Worm (Caenorhabditis elegans): Measurements from ENCODE around the gene T06E6.10.

The T06E6.10 gene

DNA sequence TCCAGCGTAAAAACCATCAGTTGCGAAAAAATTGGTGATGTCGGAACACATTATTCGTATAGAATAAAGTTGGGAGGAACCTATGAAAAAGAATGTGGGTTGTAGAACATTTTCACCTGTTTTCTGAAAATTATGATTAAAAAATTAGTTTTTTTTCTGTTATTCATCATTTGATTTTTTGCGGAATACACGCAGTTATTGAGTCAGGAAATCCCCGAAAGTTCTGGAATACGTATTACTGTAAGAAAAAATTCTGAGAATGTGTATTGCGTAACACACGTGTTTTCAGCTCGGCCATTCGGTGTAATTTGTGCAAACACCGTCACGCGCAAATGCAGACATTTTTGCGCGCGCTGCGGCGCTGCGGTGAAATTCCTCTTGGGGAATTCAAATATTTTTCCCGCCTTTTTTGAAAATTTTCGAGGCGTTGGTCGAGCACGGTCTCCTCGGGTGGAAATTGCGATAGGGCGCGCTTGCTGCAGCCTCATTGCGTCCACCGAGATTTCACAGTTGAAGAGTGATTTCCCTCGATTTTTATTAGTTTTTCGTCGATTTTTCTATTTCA, 29.0 kb upstream of the T06E6.10 start, which contains the start of gene srh-170:
Gene srh-170 (minus strand): TSS at position 51 of the 565 bp plus-strand sequence.
- TF ChIP-seq php-3 (GFP tag; IDR thresholded peaks at IDR 0.05) = 0 out of 2 replicates have a peak, but pooled peaks have one; percentile 24
- no peak for TF ChIP-seq rbr-2 (tag; optimal IDR thresholded peaks at IDR 0.05)
- no peak for TF ChIP-seq dmd-9 (GFP tag; IDR thresholded peaks at IDR 0.05)

DNA sequence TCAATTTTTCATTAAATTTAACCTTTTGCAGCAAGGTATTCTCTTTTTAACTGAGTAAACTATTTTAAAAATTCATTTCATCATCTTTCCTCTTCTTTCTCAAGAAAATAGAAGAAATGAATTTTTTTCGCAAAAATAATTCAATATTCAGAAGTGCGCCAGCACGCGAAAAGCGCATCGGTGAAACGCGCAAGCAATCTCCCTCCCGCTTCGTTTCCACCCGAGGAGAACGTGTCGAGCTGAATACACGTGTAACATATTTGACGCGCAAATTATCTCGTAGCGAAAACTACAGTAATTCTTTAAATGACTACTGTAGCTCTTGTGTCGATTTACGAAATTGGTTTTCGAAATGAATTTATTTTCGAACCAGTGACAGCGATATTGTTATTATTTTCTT, 25.9 kb upstream of the T06E6.10 start:
- TF ChIP-seq spr-3 (GFP tag; optimal IDR thresholded peaks at IDR 0.05) (no peak), lin-38 (GFP tag; IDR thresholded peaks at IDR 0.05) (peak; percentile 53)

DNA sequence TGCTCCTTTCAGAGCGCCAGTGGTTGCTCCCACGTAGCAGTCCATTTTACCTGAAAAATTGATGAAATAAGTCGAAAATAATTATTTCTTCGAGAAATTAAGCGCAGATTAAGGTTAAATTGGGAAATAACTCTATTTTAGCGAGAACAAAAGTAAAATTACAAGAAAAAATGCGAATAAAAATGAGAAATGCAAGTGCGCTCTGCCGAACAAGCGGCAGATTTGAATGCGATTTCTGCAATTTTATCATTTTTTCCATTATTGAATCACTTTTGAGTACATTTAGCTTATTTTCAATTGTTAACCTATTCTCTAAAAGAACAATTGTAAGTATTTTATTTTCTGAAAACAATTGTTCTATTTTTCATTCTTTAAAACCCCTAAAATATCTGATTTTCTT, 23.0 kb upstream of the T06E6.10 start, which contains the start of gene T06E6.1:
Gene T06E6.1 (minus strand): TSS at position 56 of the 400 bp plus-strand sequence.
- TF ChIP-seq duxl-1 (tag; optimal IDR thresholded peaks at IDR 0.05; ENCODE audit: poor library complexity) (no peak), nhr-76 (tag; optimal IDR thresholded peaks at IDR 0.05) (no peak), nhr-6 (tag; optimal IDR thresholded peaks at IDR 0.05) (peak; percentile 71), lin-38 (GFP tag; IDR thresholded peaks at IDR 0.05) (peak; percentile 54), ceh-20 (GFP tag; IDR thresholded peaks at IDR 0.05) (no peak), ZK546.5 (tag; optimal IDR thresholded peaks at IDR 0.05) (no peak), dpl-1 (GFP tag; optimal IDR thresholded peaks at IDR 0.05) (peak; percentile 66)

DNA sequence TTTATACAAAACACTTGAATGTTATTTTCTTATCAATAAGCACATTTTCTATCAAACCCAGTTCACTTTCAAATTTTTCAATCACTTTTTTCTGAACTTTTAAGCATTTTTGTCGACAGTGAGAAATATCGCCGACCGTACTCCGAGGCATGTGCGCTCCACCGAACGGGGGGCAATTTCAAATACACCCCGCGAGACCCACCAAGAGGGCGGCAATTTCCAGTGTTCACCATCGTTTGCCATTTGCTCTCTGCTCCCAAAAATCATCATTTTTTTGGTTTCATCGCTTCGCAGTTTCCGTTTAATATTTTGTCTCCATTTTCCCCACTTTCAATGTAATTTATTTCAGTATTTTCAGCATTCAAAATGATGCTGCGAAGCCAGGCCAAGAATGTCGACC, 22.6 kb upstream of the T06E6.10 start, which contains the start of gene cyb-3:
Gene cyb-3 (plus strand): TSS at position 350 of the 400 bp plus-strand sequence.
- TF ChIP-seq ztf-7 (tag; optimal IDR thresholded peaks at IDR 0.05) (no peak), R02D3.7 (tag; optimal IDR thresholded peaks at IDR 0.05) (no peak), nhr-77 (tag; optimal IDR thresholded peaks at IDR 0.05) (no peak), hlh-11 (tag; optimal IDR thresholded peaks at IDR 0.05) (no peak), madf-9 (GFP tag; conservative IDR thresholded peaks at IDR 0.05) (no peak), Y48G9A.11 (GFP tag; IDR thresholded peaks at IDR 0.05) (0 out of 2 replicates have a peak, but pooled peaks have one; percentile 32), ctbp-1 (GFP tag; IDR thresholded peaks at IDR 0.05) (no peak), unc-39 (tag; optimal IDR thresholded peaks at IDR 0.05) (no peak), unc-130 (GFP tag; optimal IDR thresholded peaks at IDR 0.05) (peak; percentile 30), dve-1 (tag; optimal IDR thresholded peaks at IDR 0.05; ENCODE audit: insufficient read depth) (no peak), lin-38 (GFP tag; IDR thresholded peaks at IDR 0.05) (peak; percentile 90), nhr-11 (tag; optimal IDR thresholded peaks at IDR 0.05) (no peak)

DNA sequence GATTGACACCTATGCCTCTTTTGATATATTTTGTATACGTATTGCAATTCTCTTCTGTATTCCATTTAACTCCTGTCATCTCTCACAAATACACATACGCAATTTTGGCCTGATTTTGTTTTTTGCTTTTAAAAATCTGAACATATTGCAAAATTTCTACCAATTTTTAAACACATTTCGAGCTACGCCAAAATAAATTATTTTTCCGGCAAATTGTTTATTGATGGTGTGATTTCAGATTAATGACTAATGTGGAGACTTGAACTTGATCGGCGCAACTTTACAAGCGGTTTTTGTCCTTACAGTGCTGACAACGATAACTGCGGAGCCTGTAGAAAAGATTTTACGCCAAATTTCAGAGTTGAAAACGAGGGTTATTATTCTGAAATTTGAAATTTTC, 20.8 kb upstream of the T06E6.10 start:
- TF ChIP-seq lin-39 (tag; optimal IDR thresholded peaks at IDR 0.05) (no peak), pha-4 (GFP tag; IDR thresholded peaks at IDR 0.05) (no peak), pha-4 (tag; optimal IDR thresholded peaks at IDR 0.05) (no peak), daf-16 (GFP tag; optimal IDR thresholded peaks at IDR 0.05) (no peak), daf-16 (tag; optimal IDR thresholded peaks at IDR 0.05) (no peak), nhr-11 (tag; optimal IDR thresholded peaks at IDR 0.05) (no peak), duxl-1 (tag; optimal IDR thresholded peaks at IDR 0.05; ENCODE audit: poor library complexity) (no peak), nhr-77 (tag; optimal IDR thresholded peaks at IDR 0.05) (no peak), ceh-62 (tag; optimal IDR thresholded peaks at IDR 0.05) (no peak), nhr-10 (tag; optimal IDR thresholded peaks at IDR 0.05) (no peak), F44E2.7 (GFP tag; IDR thresholded peaks at IDR 0.05) (no peak), dmd-8 (GFP tag; IDR thresholded peaks at IDR 0.05) (no peak), lin-38 (GFP tag; IDR thresholded peaks at IDR 0.05) (no peak), spr-3 (GFP tag; optimal IDR thresholded peaks at IDR 0.05) (no peak), nhr-42 (GFP tag; IDR thresholded peaks at IDR 0.05) (no peak), madf-5 (GFP tag; IDR thresholded peaks at IDR 0.05) (no peak)
